Worm (Caenorhabditis elegans) whole organism, L1 larva: ENCODE results near the gene F14H3.12.

Experiments
- C34B4.2 ChIP-seq: sonication (generic microtip); optimal IDR thresholded peaks from 2 replicates; lab custom pipeline; 2017; ENCODE audit warnings: mild to moderate bottlenecking, missing genetic modification characterization, missing compliant biosample characterization
- aha-1 ChIP-seq: fragments of 150-350 bp; optimal IDR thresholded peaks from 2 replicates; lab custom pipeline; 2014; ENCODE audit warnings: missing biosample characterization, missing genetic modification characterization
- ama-1 ChIP-seq: fragments of 150-350 bp; optimal IDR thresholded peaks from 2 replicates; lab custom pipeline; 2014
- blmp-1 ChIP-seq: fragments of 150-350 bp; optimal IDR thresholded peaks from 2 replicates; lab custom pipeline; 2014; ENCODE audit warnings: missing biosample characterization, missing genetic modification characterization
- ceh-8 ChIP-seq: fragments of 200-800 bp; sonication (Bioruptor generic); optimal IDR thresholded peaks from 2 replicates; lab custom pipeline; 2018; ENCODE audit warnings: mild to moderate bottlenecking, missing genetic modification characterization, moderate library complexity, missing compliant biosample characterization
- ceh-90 ChIP-seq: sonication (generic microtip); optimal IDR thresholded peaks from 2 replicates; lab custom pipeline; 2016; ENCODE audit warnings: missing genetic modification characterization, missing compliant biosample characterization
- ces-1 ChIP-seq: fragments of 150-350 bp; optimal IDR thresholded peaks from 2 replicates; lab custom pipeline; 2014; ENCODE audit warnings: missing biosample characterization, missing genetic modification reagents, missing genetic modification characterization
- efl-1 ChIP-seq, 4 experiments: fragments of 150-350 bp; optimal IDR thresholded peaks in 3 of 4; peaks in 1 of 4; 1 replicate in 1 of 4; 2 replicates in 3 of 4; lab custom pipeline; 2014; ENCODE audit warnings: missing biosample characterization in 2 of 4, missing genetic modification characterization in 2 of 4, missing genetic modification reagents in 2 of 4
- egl-13 ChIP-seq: sonication (generic microtip); optimal IDR thresholded peaks from 2 replicates; lab custom pipeline; 2016; ENCODE audit warnings: missing genotype, missing genetic modification reagents, missing genetic modification characterization, missing compliant biosample characterization
- egl-27 ChIP-seq, 2 experiments: fragments of 150-350 bp in 1 of 2; sonication (generic microtip); optimal IDR thresholded peaks; 3 replicates each; lab custom pipeline; 2017 to 2018; ENCODE audit warnings: missing biosample characterization in 2 of 2, missing genetic modification characterization in 2 of 2, missing genetic modification reagents in 2 of 2
- elt-2 ChIP-seq: sonication (generic microtip); optimal IDR thresholded peaks from 2 replicates; lab custom pipeline; 2016; ENCODE audit warnings: missing genetic modification characterization, mild to moderate bottlenecking, inconsistent platforms, missing compliant biosample characterization, missing genetic modification reagents
- elt-3 ChIP-seq, 6 experiments: fragments of 150-350 bp in 1 of 6; sonication (generic microtip); optimal IDR thresholded peaks; 2 replicates each; lab custom pipeline; 2017 to 2018; ENCODE audit warnings: missing biosample characterization in 6 of 6, missing genetic modification characterization in 6 of 6, inconsistent platforms in 1 of 6
- fkh-4 ChIP-seq: sonication (generic microtip); optimal IDR thresholded peaks from 2 replicates; lab custom pipeline; 2016; ENCODE audit warnings: missing compliant biosample characterization, missing genetic modification characterization, borderline replicate concordance
- fkh-8 ChIP-seq: sonication (generic microtip); optimal IDR thresholded peaks from 2 replicates; lab custom pipeline; 2016; ENCODE audit warnings: mild to moderate bottlenecking, missing genetic modification characterization, missing compliant biosample characterization
- fos-1 ChIP-seq: fragments of 150-350 bp; optimal IDR thresholded peaks from 2 replicates; lab custom pipeline; 2014; ENCODE audit warnings: missing biosample characterization, missing genetic modification characterization
- grh-1 ChIP-seq: fragments of 200-800 bp; sonication (Bioruptor generic); IDR thresholded peaks from 2 replicates; pipeline ENCODE4 v1.3.6; 2022; ENCODE audit warnings: missing genetic modification reagents, missing genetic modification characterization, missing compliant biosample characterization
- irx-1 ChIP-seq: sonication (generic microtip); optimal IDR thresholded peaks from 2 replicates; lab custom pipeline; 2016; ENCODE audit warnings: missing genetic modification characterization, missing compliant biosample characterization
- lin-15B ChIP-seq: fragments of 150-350 bp; sonication (generic microtip); optimal IDR thresholded peaks from 3 replicates; lab custom pipeline; 2014; ENCODE audit warnings: missing biosample characterization, missing genetic modification characterization
- lir-3 ChIP-seq: sonication (generic microtip); optimal IDR thresholded peaks from 2 replicates; lab custom pipeline; 2016; ENCODE audit warnings: mild to moderate bottlenecking, missing genetic modification characterization, moderate library complexity, missing compliant biosample characterization; ENCODE audit not compliant: poor library complexity
- mef-2 ChIP-seq: fragments of 150-350 bp; optimal IDR thresholded peaks from 2 replicates; lab custom pipeline; 2014; ENCODE audit warnings: missing biosample characterization, missing genetic modification characterization
- mep-1 ChIP-seq: fragments of 150-350 bp; optimal IDR thresholded peaks from 2 replicates; lab custom pipeline; 2014; ENCODE audit warnings: missing biosample characterization, missing genetic modification characterization
- nhr-19 ChIP-seq: fragments of 200-800 bp; sonication (Bioruptor generic); conservative IDR thresholded peaks from 2 replicates; pipeline ENCODE4 v1.3.6; 2022; ENCODE audit warnings: missing genetic modification characterization, missing compliant biosample characterization
- nhr-20 ChIP-seq: sonication (generic microtip); optimal IDR thresholded peaks from 2 replicates; lab custom pipeline; 2016; ENCODE audit warnings: mild to moderate bottlenecking, missing genetic modification characterization, missing compliant biosample characterization
- nhr-71 ChIP-seq: sonication (generic microtip); optimal IDR thresholded peaks from 2 replicates; lab custom pipeline; 2016; ENCODE audit warnings: mild to moderate bottlenecking, missing genetic modification characterization, moderate library complexity, missing compliant biosample characterization
- rnt-1 ChIP-seq: sonication (generic microtip); optimal IDR thresholded peaks from 2 replicates; lab custom pipeline; 2016; ENCODE audit warnings: mild to moderate bottlenecking, missing genetic modification characterization, moderate library complexity, missing compliant biosample characterization
- skn-1 ChIP-seq: fragments of 150-350 bp; optimal IDR thresholded peaks from 2 replicates; lab custom pipeline; 2014; ENCODE audit warnings: missing biosample characterization, missing genetic modification characterization
- swsn-7 ChIP-seq: sonication (generic microtip); optimal IDR thresholded peaks from 2 replicates; lab custom pipeline; 2016; ENCODE audit warnings: missing genetic modification characterization, missing compliant biosample characterization
- unc-30 ChIP-seq: sonication (generic microtip); optimal IDR thresholded peaks from 2 replicates; lab custom pipeline; 2017; ENCODE audit warnings: missing biosample characterization, missing genetic modification characterization
- vab-15 ChIP-seq: sonication (generic microtip); optimal IDR thresholded peaks from 2 replicates; lab custom pipeline; 2017; ENCODE audit warnings: missing genotype, mild to moderate bottlenecking, missing genetic modification characterization, missing compliant biosample characterization
- zip-4 ChIP-seq: fragments of 200-800 bp; sonication (Bioruptor generic); optimal IDR thresholded peaks from 2 replicates; lab custom pipeline; 2018; ENCODE audit warnings: mild to moderate bottlenecking, missing genetic modification characterization, moderate library complexity, missing compliant biosample characterization

Gene F14H3.12

DNA sequence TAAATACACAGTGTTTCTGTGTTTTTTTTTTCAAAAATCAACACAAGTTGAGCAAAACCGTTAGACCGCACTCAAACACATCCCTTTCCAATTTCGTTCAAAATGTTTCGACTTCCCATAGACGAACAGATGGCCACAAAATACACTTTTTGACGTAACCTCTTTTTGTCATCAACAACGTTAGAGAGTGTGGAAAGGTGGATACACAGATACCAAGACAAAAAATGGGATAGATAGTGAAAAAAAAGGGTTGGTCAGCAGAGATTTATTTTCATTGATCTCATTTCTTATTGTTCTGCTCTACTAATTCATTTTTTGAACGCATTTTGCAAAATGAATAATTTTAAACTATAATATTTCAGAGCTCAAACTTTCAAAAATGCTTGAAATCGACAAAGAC, 19.7 kb upstream of the F14H3.12 start:
- TF ChIP-seq rnt-1 (tag; lab: Kevin White, UChicago) (peak; percentile 43), egl-13 (tag; lab: Kevin White, UChicago) (no peak), ces-1 (GFP tag; lab: Kevin White, UChicago) (no peak), mep-1 (tag; lab: Kevin White, UChicago) (peak; percentile 38), fkh-8 (no peak), nhr-19 (GFP tag; lab: Robert Waterston, UW) (peak; percentile 28), lir-3 (no peak), C34B4.2 (tag; lab: Kevin White, UChicago) (no peak), nhr-20 (tag; lab: Kevin White, UChicago) (peak; percentile 39), skn-1 (tag; lab: Kevin White, UChicago) (peak; percentile 58), lin-15B (tag; lab: Kevin White, UChicago) (no peak), nhr-71 (no peak), grh-1 (no peak), irx-1 (no peak), blmp-1 (tag; lab: Kevin White, UChicago) (peak; percentile 81), elt-3 (tag; optimal IDR thresholded peaks at IDR 0.05; lab: Kevin White, UChicago) (peak in 1 of 6 experiments; percentile 58)

DNA sequence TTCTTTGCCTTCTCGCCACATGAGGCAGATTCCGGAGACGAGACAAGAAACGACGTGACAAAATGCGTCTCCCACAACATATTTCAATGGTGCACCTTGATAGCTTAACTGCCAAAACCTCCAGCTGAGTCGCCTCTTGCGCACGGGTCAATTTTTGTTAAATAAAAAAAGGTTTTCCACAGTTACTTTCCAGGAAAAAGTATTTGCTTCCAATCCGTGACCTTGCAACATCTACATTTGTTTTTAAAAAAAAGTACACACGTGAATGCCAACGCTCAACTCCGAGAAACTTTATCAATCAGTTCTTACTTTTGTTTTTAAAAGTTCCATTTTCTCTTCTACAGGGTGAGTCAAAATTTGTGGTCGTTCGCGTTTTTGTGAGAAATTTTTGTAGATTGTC, 19.2 kb upstream of the F14H3.12 start, which contains the start of gene F22B8.7:
Gene F22B8.7, plus strand, starts transcription at position 301 of the 400 bp plus-strand sequence.
- TF ChIP-seq aha-1, result no peak
- no peak for TF ChIP-seq ceh-90 (tag; lab: Kevin White, UChicago)
- TF ChIP-seq ceh-8 (GFP tag; lab: Kevin White, UChicago), result no peak
- TF ChIP-seq vab-15 (tag; lab: Kevin White, UChicago), result no peak
- TF ChIP-seq fos-1 (tag; lab: Kevin White, UChicago), result no peak
- TF ChIP-seq ama-1 (lab: Kevin White, UChicago), result no peak

DNA sequence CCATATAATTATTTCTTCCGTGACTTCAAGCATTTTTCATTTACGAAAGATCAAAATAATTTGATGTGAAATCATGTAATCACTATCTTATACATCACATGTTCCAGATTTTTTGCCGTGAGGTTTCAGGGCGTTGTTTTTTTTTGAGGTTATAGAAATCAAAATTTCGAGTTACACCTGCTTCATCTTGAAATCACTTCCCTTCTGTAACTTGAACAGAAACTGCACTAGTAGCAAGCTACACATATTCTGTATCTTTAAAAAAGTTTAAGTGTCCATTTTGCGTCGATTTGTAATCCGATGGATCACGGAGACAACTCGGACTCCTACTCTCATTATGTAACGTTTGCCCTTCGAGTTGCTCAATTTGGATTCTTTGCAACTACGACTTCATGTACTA, 15.6 kb upstream of the F14H3.12 start, which contains the start of gene F22B8.3:
Gene F22B8.3, plus strand, starts transcription at position 301 of the 400 bp plus-strand sequence.
- TF ChIP-seq efl-1 (optimal IDR thresholded peaks at IDR 0.05; lab: Kevin White, UChicago), result no peak
- TF ChIP-seq efl-1 (GFP tag; optimal IDR thresholded peaks at IDR 0.05 in 1 of 2; lab: Kevin White, UChicago), result peak in 1 of 2 experiments; percentile 58
- no peak for TF ChIP-seq nhr-20 (tag; lab: Kevin White, UChicago)
- TF ChIP-seq, all 84 proteins: peak for 1

DNA sequence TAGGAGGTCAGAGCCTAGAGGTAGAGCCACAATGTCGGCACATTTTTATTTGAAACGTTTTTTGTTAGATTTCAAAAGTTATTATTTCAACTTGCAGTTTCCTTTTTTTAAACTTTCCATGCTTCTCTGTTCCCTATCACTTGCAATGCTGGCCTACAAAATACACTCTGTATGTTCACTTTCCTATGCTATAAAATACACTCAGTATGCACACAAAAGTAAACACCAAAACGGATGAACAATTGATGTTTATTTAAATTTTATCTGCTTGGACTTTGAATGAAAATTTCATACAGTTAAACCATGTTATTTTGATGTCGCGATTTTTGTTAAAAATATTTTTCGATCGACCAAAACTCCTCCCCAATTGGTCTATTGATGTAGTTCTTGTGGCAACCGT, 5.6 kb upstream of the F14H3.12 start:
- TF ChIP-seq swsn-7 (no peak), elt-2 (tag; lab: Kevin White, UChicago) (no peak), mef-2 (no peak)

DNA sequence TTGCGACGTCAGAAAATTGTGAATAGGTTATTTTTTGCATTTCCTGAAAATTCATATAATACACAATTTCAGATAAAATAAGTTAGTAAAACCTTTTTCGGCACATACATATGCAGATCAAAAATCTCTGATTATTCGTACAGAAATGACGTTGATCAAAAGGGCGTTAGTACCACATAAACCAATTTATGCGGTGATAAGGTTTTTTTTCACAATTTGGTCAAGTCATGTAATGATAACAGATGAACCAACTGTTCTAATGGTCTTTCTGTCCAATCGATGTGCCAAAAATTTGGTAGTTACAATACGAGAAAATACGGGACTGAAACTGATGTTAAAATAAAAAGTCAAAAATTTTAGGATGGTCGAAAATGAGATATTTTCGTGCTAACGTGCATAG, 4.9 kb upstream of the F14H3.12 start:
- peak; percentile 23 for TF ChIP-seq elt-2 (tag; lab: Kevin White, UChicago)
- no peak for TF ChIP-seq fkh-4
- no peak for TF ChIP-seq ceh-8 (GFP tag; lab: Kevin White, UChicago)
- no peak for TF ChIP-seq zip-4 (GFP tag; lab: Kevin White, UChicago)

DNA sequence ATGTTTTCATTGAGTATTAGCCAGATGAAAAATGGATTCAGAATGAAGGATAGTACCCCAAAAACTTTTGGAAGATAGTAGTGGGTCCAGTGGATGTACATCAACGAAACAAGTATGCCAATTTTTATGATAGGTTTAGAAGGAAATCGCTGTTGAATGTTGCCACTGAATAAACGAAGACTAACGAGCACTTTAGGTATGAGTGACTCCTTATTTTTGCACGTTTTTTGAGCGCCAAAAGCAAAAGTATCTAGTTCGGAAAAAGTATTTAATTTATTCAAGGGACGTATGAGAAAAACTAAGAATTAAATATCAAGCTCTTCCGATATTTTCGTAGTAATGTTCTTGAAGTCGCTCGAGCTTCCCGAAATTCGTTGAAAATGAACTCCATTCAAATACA, 1.3 kb downstream of the F14H3.12 start, which contains the start of gene srj-10:
Gene srj-10, minus strand, starts transcription at position 101 of the 400 bp plus-strand sequence.
- TF ChIP-seq mef-2 (no peak), lir-3 (no peak), unc-30 (no peak), egl-27 (tag; optimal IDR thresholded peaks at IDR 0.05; lab: Kevin White, UChicago) (no peak), ces-1 (GFP tag; lab: Kevin White, UChicago) (no peak)
- TF ChIP-seq, all 84 proteins: peak for 0

DNA sequence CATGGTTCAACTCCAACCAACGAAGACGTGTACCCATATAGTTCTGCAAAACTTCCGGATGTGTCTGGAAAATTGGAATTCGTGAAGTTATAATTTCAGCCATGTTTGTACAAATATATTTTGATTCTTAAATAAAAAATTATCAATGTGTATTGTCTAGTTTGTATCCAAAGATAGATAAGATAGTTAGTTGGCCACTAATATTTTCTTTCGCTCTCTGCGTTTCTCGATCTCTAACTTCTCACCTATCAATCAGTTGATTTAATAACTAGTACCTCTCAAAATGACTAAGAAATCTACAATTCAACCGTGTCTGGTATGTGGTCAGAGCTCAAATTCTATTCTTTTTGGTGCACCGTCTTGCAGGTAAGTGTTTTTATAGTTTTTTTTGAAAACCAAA, 4.0 kb downstream of the F14H3.12 start, which contains the start of gene nhr-176:
Gene nhr-176, plus strand, starts transcription at position 159 of the 400 bp plus-strand sequence.
- peak; percentile 36 for TF ChIP-seq elt-2 (tag; lab: Kevin White, UChicago)
- no peak for TF ChIP-seq irx-1
- no peak for TF ChIP-seq efl-1 (optimal IDR thresholded peaks at IDR 0.05; lab: Kevin White, UChicago)
- TF ChIP-seq efl-1 (GFP tag; optimal IDR thresholded peaks at IDR 0.05 in 1 of 2; lab: Kevin White, UChicago), result peak in 1 of 2 experiments; percentile 34
